Fruit fly (Drosophila melanogaster): ENCODE data around the gene CG34299.
A peak's percentile ranks its signal among the peaks of the same experiment; 100 is the strongest.

Gene CG34299

dm6 chr3R:30235253-30235652 is 14.1 kb upstream of the CG34299 start (continued):
- TF ChIP-seq CG17912 (GFP tag; optimal IDR thresholded peaks at IDR 0.05) (no peak), ro (GFP tag; IDR thresholded peaks at IDR 0.05) (no peak), fd3F (GFP tag; optimal IDR thresholded peaks at IDR 0.05) (no peak), C15 (GFP tag; IDR thresholded peaks at IDR 0.05) (no peak), aop (GFP tag; IDR thresholded peaks at IDR 0.05) (no peak), Scr (GFP tag; IDR thresholded peaks at IDR 0.05; ENCODE audit: partially characterized antibody) (no peak), chn (GFP tag; optimal IDR thresholded peaks at IDR 0.05) (no peak), gsb-n (tag; optimal IDR thresholded peaks at IDR 0.05) (peak; percentile 10), gce (GFP tag; IDR thresholded peaks at IDR 0.05) (no peak), CG7372 (GFP tag; IDR thresholded peaks at IDR 0.05) (no peak), eyg (GFP tag; optimal IDR thresholded peaks at IDR 0.05) (no peak), p53 (GFP tag; optimal IDR thresholded peaks at IDR 0.05) (no peak), tap (tag; optimal IDR thresholded peaks at IDR 0.05) (peak; percentile 35), CG8765 (GFP tag; IDR thresholded peaks at IDR 0.05) (no peak), mam (GFP tag; optimal IDR thresholded peaks at IDR 0.05) (no peak), CG6813 (GFP tag; optimal IDR thresholded peaks at IDR 0.05) (peak; percentile 24), CG18476 (GFP tag; optimal IDR thresholded peaks at IDR 0.05) (no peak), MBD-R2 (GFP tag; IDR thresholded peaks at IDR 0.05) (no peak), CG15601 (tag; optimal IDR thresholded peaks at IDR 0.05) (peak; percentile 30), CG31224 (GFP tag; IDR thresholded peaks at IDR 0.05) (0 out of 2 replicates have a peak, but pooled peaks have one; percentile 13), CG14710 (tag; optimal IDR thresholded peaks at IDR 0.05) (peak; percentile 17), CG34376 (GFP tag; optimal IDR thresholded peaks at IDR 0.05) (no peak), CG6254 (GFP tag; optimal IDR thresholded peaks at IDR 0.05) (peak; percentile 23), nau (GFP tag; optimal IDR thresholded peaks at IDR 0.05) (no peak), HHEX (GFP tag; optimal IDR thresholded peaks at IDR 0.05) (peak; percentile 17), repo (GFP tag; optimal IDR thresholded peaks at IDR 0.05) (no peak), Camta (GFP tag; optimal IDR thresholded peaks at IDR 0.05) (no peak), ab (GFP tag; optimal IDR thresholded peaks at IDR 0.05) (no peak), NK7.1 (GFP tag; optimal IDR thresholded peaks at IDR 0.05) (no peak), CG8924 (tag; optimal IDR thresholded peaks at IDR 0.05) (no peak), CG3281 (GFP tag; optimal IDR thresholded peaks at IDR 0.05) (peak; percentile 38), CG4730 (GFP tag; IDR thresholded peaks at IDR 0.05) (no peak), vfl (GFP tag; optimal IDR thresholded peaks at IDR 0.05) (no peak), dm (GFP tag; optimal IDR thresholded peaks at IDR 0.05) (no peak), CG2202 (tag; optimal IDR thresholded peaks at IDR 0.05) (no peak), Sry-β (GFP tag; optimal IDR thresholded peaks at IDR 0.05) (no peak), CG34422 (GFP tag; IDR thresholded peaks at IDR 0.05) (no peak), bigmax (GFP tag; optimal IDR thresholded peaks at IDR 0.05) (no peak), Doc3 (GFP tag; IDR thresholded peaks at IDR 0.05; ENCODE audit: partially characterized antibody) (no peak), Hmx (GFP tag; optimal IDR thresholded peaks at IDR 0.05) (no peak), CG3995 (GFP tag; optimal IDR thresholded peaks at IDR 0.05) (no peak), bcd (GFP tag; optimal IDR thresholded peaks at IDR 0.05) (peak; percentile 18), CG4424 (GFP tag; optimal IDR thresholded peaks at IDR 0.05) (no peak), dysf (GFP tag; IDR thresholded peaks at IDR 0.05) (0 out of 3 replicates have a peak, but pooled peaks have one; percentile 27), Hr51 (GFP tag; optimal IDR thresholded peaks at IDR 0.05) (peak in 1 of 2 experiments; percentile 56), trem (tag; optimal IDR thresholded peaks at IDR 0.05) (no peak), ato (GFP tag; IDR thresholded peaks at IDR 0.05; ENCODE audit: partially characterized antibody) (no peak), CG16815 (GFP tag; optimal IDR thresholded peaks at IDR 0.05) (no peak), CG17359 (tag; optimal IDR thresholded peaks at IDR 0.05) (peak; percentile 55), vnd (GFP tag; IDR thresholded peaks at IDR 0.05; ENCODE audit: partially characterized antibody) (no peak), Sox102F (GFP tag; optimal IDR thresholded peaks at IDR 0.05) (peak; percentile 45)

Data from whole organism, embryonic.